Fruit fly (Drosophila melanogaster): ENCODE measurements around the gene OdsH.

Gene OdsH

dm6 chrX:17852457-17852856 lies 61.6 kb downstream of the OdsH start, which contains the start of gene CG32554 (continued):
- TF ChIP-seq Atf3 (GFP tag; optimal IDR thresholded peaks at IDR 0.05): no peak
- no peak for TF ChIP-seq CG7372 (GFP tag; IDR thresholded peaks at IDR 0.05)
- TF ChIP-seq CG13424 (tag; optimal IDR thresholded peaks at IDR 0.05): no peak
- no peak for TF ChIP-seq pum (GFP tag; optimal IDR thresholded peaks at IDR 0.05)
- TF ChIP-seq al (GFP tag; IDR thresholded peaks at IDR 0.05): no peak
- no peak for TF ChIP-seq CG15479 (GFP tag; optimal IDR thresholded peaks at IDR 0.05)
- peak; percentile 83 for TF ChIP-seq BEAF-32 (GFP tag; optimal IDR thresholded peaks at IDR 0.05)
- TF ChIP-seq CG7271 (tag; optimal IDR thresholded peaks at IDR 0.05): no peak
- TF ChIP-seq jigr1 (GFP tag; IDR thresholded peaks at IDR 0.05): no peak
- peak; percentile 85 for TF ChIP-seq ato (GFP tag; IDR thresholded peaks at IDR 0.05; ENCODE audit: partially characterized antibody)
- no peak for TF ChIP-seq CG1792 (GFP tag; optimal IDR thresholded peaks at IDR 0.05)
- TF ChIP-seq az2 (GFP tag; optimal IDR thresholded peaks at IDR 0.05): no peak
- TF ChIP-seq Ets97D (GFP tag; optimal IDR thresholded peaks at IDR 0.05): peak; percentile 23
- no peak for TF ChIP-seq btn (GFP tag; optimal IDR thresholded peaks at IDR 0.05)
- TF ChIP-seq CG10366 (GFP tag; IDR thresholded peaks at IDR 0.05): no peak
- TF ChIP-seq Opbp (GFP tag; IDR thresholded peaks at IDR 0.05; ENCODE audit: partially characterized antibody): peak; percentile 88; the same call in 2 of the 3 replicates
- no peak for TF ChIP-seq otp (GFP tag; IDR thresholded peaks at IDR 0.05)
- TF ChIP-seq CG11723 (GFP tag; optimal IDR thresholded peaks at IDR 0.05): no peak
- no peak for TF ChIP-seq CG10274 (GFP tag; optimal IDR thresholded peaks at IDR 0.05)
- TF ChIP-seq CG4854 (GFP tag; optimal IDR thresholded peaks at IDR 0.05): no peak
- no peak for TF ChIP-seq CG16779 (GFP tag; IDR thresholded peaks at IDR 0.05)
- TF ChIP-seq nerfin-2 (GFP tag; IDR thresholded peaks at IDR 0.05; ENCODE audit: partially characterized antibody): peak; percentile 71
- no peak for TF ChIP-seq CG17568 (GFP tag; optimal IDR thresholded peaks at IDR 0.05)
- TF ChIP-seq CG7963 (GFP tag; IDR thresholded peaks at IDR 0.05; ENCODE audit: partially characterized antibody): peak; percentile 84
- no peak for TF ChIP-seq Xrp1 (GFP tag; IDR thresholded peaks at IDR 0.05)
- no peak for TF ChIP-seq Antp (GFP tag; optimal IDR thresholded peaks at IDR 0.05)
- no peak for TF ChIP-seq CG6272 (GFP tag; IDR thresholded peaks at IDR 0.05)
- TF ChIP-seq CG7556 (GFP tag; optimal IDR thresholded peaks at IDR 0.05): no peak
- TF ChIP-seq Tbp (GFP tag; optimal IDR thresholded peaks at IDR 0.05): no peak
- no peak for TF ChIP-seq slp2 (GFP tag; optimal IDR thresholded peaks at IDR 0.05)
- TF ChIP-seq Sin3A (optimal IDR thresholded peaks at IDR 0.05): peak; percentile 5
- peak; percentile 90 for TF ChIP-seq Scr (GFP tag; IDR thresholded peaks at IDR 0.05; ENCODE audit: partially characterized antibody)
- no peak for TF ChIP-seq CG31224 (GFP tag; IDR thresholded peaks at IDR 0.05)
- no peak for TF ChIP-seq HLH3B (GFP tag; IDR thresholded peaks at IDR 0.05)
- TF ChIP-seq fru (optimal IDR thresholded peaks at IDR 0.05): no peak
- no peak for TF ChIP-seq E2f1 (GFP tag; IDR thresholded peaks at IDR 0.05)
- TF ChIP-seq Taf1 (GFP tag; IDR thresholded peaks at IDR 0.05): no peak
- no peak for TF ChIP-seq CG1647 (GFP tag; optimal IDR thresholded peaks at IDR 0.05)
- no peak for TF ChIP-seq wdn (GFP tag; IDR thresholded peaks at IDR 0.05)
- TF ChIP-seq sna (GFP tag; IDR thresholded peaks at IDR 0.05; ENCODE audit: partially characterized antibody): peak; percentile 88
- TF ChIP-seq HLH4C (GFP tag; IDR thresholded peaks at IDR 0.05; ENCODE audit: partially characterized antibody): peak; percentile 88
- TF ChIP-seq slbo (GFP tag; IDR thresholded peaks at IDR 0.05): no peak
- TF ChIP-seq CG3995 (GFP tag; optimal IDR thresholded peaks at IDR 0.05): peak; percentile 68
- TF ChIP-seq chinmo (GFP tag; IDR thresholded peaks at IDR 0.05; ENCODE audit: partially characterized antibody): peak; percentile 83; the same call in 2 of the 4 replicates
- peak; percentile 18 for TF ChIP-seq CG10267 (tag; optimal IDR thresholded peaks at IDR 0.05)
- TF ChIP-seq CG13775 (GFP tag; optimal IDR thresholded peaks at IDR 0.05): no peak
- TF ChIP-seq CG14860 (GFP tag; IDR thresholded peaks at IDR 0.05; ENCODE audit: partially characterized antibody): peak; percentile 81
- TF ChIP-seq CG2202 (tag; optimal IDR thresholded peaks at IDR 0.05): no peak
- TF ChIP-seq Camta (GFP tag; optimal IDR thresholded peaks at IDR 0.05): no peak
- TF ChIP-seq Doc3 (GFP tag; IDR thresholded peaks at IDR 0.05; ENCODE audit: partially characterized antibody): peak; percentile 90
- TF ChIP-seq hkb (optimal IDR thresholded peaks at IDR 0.05): no peak
- no peak for TF ChIP-seq hkb (GFP tag; IDR thresholded peaks at IDR 0.05)
